Fruit fly (Drosophila melanogaster) whole organism, wandering third instar larva: ENCODE data around the gene BORCS6.
A peak's percentile ranks its signal among the peaks of the same experiment; 100 is the strongest.

Experiments
- Abd-B ChIP-seq: fragments of >200 bp; optimal IDR thresholded peaks from 2 replicates; lab custom pipeline; 2017; ENCODE audit warnings: missing biosample characterization, missing genetic modification characterization
- CG32264 ChIP-seq: fragments of 200-800 bp; sonication (Bioruptor generic); optimal IDR thresholded peaks from 2 replicates; lab custom pipeline; 2016; ENCODE audit warnings: missing biosample characterization, missing genetic modification characterization
- CG9705 ChIP-seq: fragments of 200-800 bp; sonication (Bioruptor generic); optimal IDR thresholded peaks from 2 replicates; lab custom pipeline; 2018; ENCODE audit warnings: missing biosample characterization, mild to moderate bottlenecking, missing genetic modification characterization
- CrebA ChIP-seq: fragments of 200-800 bp; sonication (Bioruptor generic); optimal IDR thresholded peaks from 2 replicates; lab custom pipeline; 2016; ENCODE audit warnings: missing biosample characterization, mild to moderate bottlenecking, missing genetic modification characterization, borderline replicate concordance
- Dfd ChIP-seq: fragments of >200 bp; optimal IDR thresholded peaks from 2 replicates; lab custom pipeline; 2017; ENCODE audit warnings: missing biosample characterization, missing genetic modification characterization
- Dif ChIP-seq: fragments of 200-275, 200-300 bp; sonication (Bioruptor generic); optimal IDR thresholded peaks from 2 replicates; lab custom pipeline; 2018; ENCODE audit warnings: missing biosample characterization, missing genetic modification characterization; ENCODE audit not compliant: partially characterized antibody
- HLH106 ChIP-seq: fragments of 200-800 bp; optimal IDR thresholded peaks from 3 replicates; lab custom pipeline; 2019; ENCODE audit warnings: missing biosample characterization, mild to moderate bottlenecking, missing genetic modification characterization, moderate library complexity
- Hnf4 ChIP-seq: fragments of 200-800 bp; sonication (Bioruptor generic); optimal IDR thresholded peaks from 2 replicates; lab custom pipeline; 2016; ENCODE audit warnings: missing biosample characterization, mild to moderate bottlenecking, missing genetic modification characterization
- Hr78 ChIP-seq: fragments of >200 bp; optimal IDR thresholded peaks from 2 replicates; lab custom pipeline; 2017; ENCODE audit warnings: missing biosample characterization, missing genetic modification characterization
- Hr83 ChIP-seq: fragments of 200-300 bp; sonication (Bioruptor generic); optimal IDR thresholded peaks from 2 replicates; lab custom pipeline; 2016; ENCODE audit warnings: missing biosample characterization, mild to moderate bottlenecking, missing genetic modification characterization, moderate library complexity; ENCODE audit not compliant: poor library complexity, severe bottlenecking
- Jra ChIP-seq: sonication (Bioruptor generic); optimal IDR thresholded peaks from 2 replicates; lab custom pipeline; 2016; ENCODE audit warnings: missing biosample characterization, missing genetic modification characterization
- Mio ChIP-seq: sonication (Bioruptor generic); optimal IDR thresholded peaks from 2 replicates; lab custom pipeline; 2016; ENCODE audit warnings: missing biosample characterization, missing genetic modification characterization
- Myc ChIP-seq: fragments of >200 bp; optimal IDR thresholded peaks from 2 replicates; lab custom pipeline; 2017
- N ChIP-seq: fragments of >200 bp; optimal IDR thresholded peaks from 2 replicates; lab custom pipeline; 2018; ENCODE audit warnings: missing biosample characterization, missing external identifiers, missing genetic modification characterization
- OdsH ChIP-seq: fragments of 200-800 bp; sonication (Bioruptor generic); optimal IDR thresholded peaks from 2 replicates; lab custom pipeline; 2016; ENCODE audit warnings: missing biosample characterization, mild to moderate bottlenecking, missing genetic modification characterization
- Sp1 ChIP-seq: fragments of 200-800 bp; sonication (Bioruptor generic); optimal IDR thresholded peaks from 3 replicates; lab custom pipeline; 2019; ENCODE audit warnings: missing biosample characterization, mild to moderate bottlenecking, missing genetic modification characterization, moderate library complexity
- Vsx2 ChIP-seq: fragments of 200-300, 225-300 bp; sonication (Bioruptor generic); optimal IDR thresholded peaks from 2 replicates; lab custom pipeline; 2018; ENCODE audit warnings: missing biosample characterization, missing genetic modification characterization; ENCODE audit not compliant: partially characterized antibody
- br ChIP-seq: fragments of 200-800 bp; sonication (Bioruptor generic); optimal IDR thresholded peaks from 2 replicates; lab custom pipeline; 2016; ENCODE audit warnings: missing biosample characterization, missing genetic modification characterization
- dl ChIP-seq, 2 experiments: fragments of 175-275, 200-275 bp in 1 of 2; fragments of 200-275 bp in 1 of 2; sonication (Bioruptor generic); optimal IDR thresholded peaks; lab custom pipeline; 2018; ENCODE audit warnings: mild to moderate bottlenecking in 2 of 2, missing biosample characterization in 2 of 2, missing genetic modification characterization in 2 of 2, moderate library complexity in 2 of 2; ENCODE audit not compliant: partially characterized antibody in 2 of 2, insufficient read depth in 1 of 2
- dmrt93B ChIP-seq: fragments of 200-800 bp; sonication (Bioruptor generic); optimal IDR thresholded peaks from 2 replicates; lab custom pipeline; 2018; ENCODE audit warnings: missing biosample characterization, mild to moderate bottlenecking, missing genetic modification characterization
- dsf ChIP-seq: sonication (Bioruptor generic); optimal IDR thresholded peaks from 2 replicates; lab custom pipeline; 2016; ENCODE audit warnings: missing biosample characterization, missing genetic modification characterization, borderline replicate concordance
- ey ChIP-seq: fragments of 200-800 bp; sonication (Bioruptor generic); optimal IDR thresholded peaks from 2 replicates; lab custom pipeline; 2016; ENCODE audit warnings: missing biosample characterization, missing genetic modification characterization
- foxo ChIP-seq, 2 experiments: fragments of 200-800 bp; sonication (Bioruptor generic); optimal IDR thresholded peaks; 2 replicates in 1 of 2; 3 replicates in 1 of 2; lab custom pipeline; 2016 to 2017; ENCODE audit warnings: missing biosample characterization in 2 of 2, missing genetic modification characterization in 2 of 2
- fru ChIP-seq: fragments of 200-800 bp; sonication (Bioruptor generic); optimal IDR thresholded peaks from 3 replicates; lab custom pipeline; 2016; ENCODE audit warnings: missing biosample characterization, mild to moderate bottlenecking, missing genetic modification characterization
- h ChIP-seq: fragments of 200-800 bp; sonication (Bioruptor generic); optimal IDR thresholded peaks from 3 replicates; lab custom pipeline; 2016; ENCODE audit warnings: missing biosample characterization, mild to moderate bottlenecking, missing genetic modification characterization
- jim ChIP-seq: fragments of 175-275, 200-325 bp; sonication (Bioruptor generic); optimal IDR thresholded peaks from 2 replicates; lab custom pipeline; 2016; ENCODE audit warnings: missing biosample characterization, mild to moderate bottlenecking, missing genetic modification characterization
- lola ChIP-seq: fragments of >200 bp; optimal IDR thresholded peaks from 2 replicates; lab custom pipeline; 2017; ENCODE audit warnings: missing biosample characterization, missing genetic modification characterization
- pan ChIP-seq: fragments of >200 bp; optimal IDR thresholded peaks from 2 replicates; lab custom pipeline; 2017
- psq ChIP-seq: fragments of 200-800 bp; sonication (Bioruptor generic); optimal IDR thresholded peaks from 3 replicates; lab custom pipeline; 2017; ENCODE audit warnings: missing biosample characterization, mild to moderate bottlenecking, missing genetic modification characterization, moderate library complexity
- rgr ChIP-seq: fragments of 200-800 bp; sonication (Bioruptor generic); optimal IDR thresholded peaks from 3 replicates; lab custom pipeline; 2016; ENCODE audit warnings: missing biosample characterization, mild to moderate bottlenecking, missing genetic modification characterization
- sv ChIP-seq: fragments of 200-800 bp; sonication (Bioruptor generic); optimal IDR thresholded peaks from 3 replicates; lab custom pipeline; 2016; ENCODE audit warnings: missing biosample characterization, missing genetic modification characterization
- tai ChIP-seq: sonication (Bioruptor generic); optimal IDR thresholded peaks from 2 replicates; lab custom pipeline; 2016; ENCODE audit warnings: missing biosample characterization, missing genetic modification characterization
- usp ChIP-seq: fragments of >200 bp; optimal IDR thresholded peaks from 2 replicates; lab custom pipeline; 2017; ENCODE audit warnings: missing biosample characterization, missing genetic modification characterization
- woc ChIP-seq: sonication (Bioruptor generic); optimal IDR thresholded peaks from 2 replicates; lab custom pipeline; 2016; ENCODE audit warnings: missing biosample characterization, mild to moderate bottlenecking, missing genetic modification characterization

The BORCS6 gene

DNA sequence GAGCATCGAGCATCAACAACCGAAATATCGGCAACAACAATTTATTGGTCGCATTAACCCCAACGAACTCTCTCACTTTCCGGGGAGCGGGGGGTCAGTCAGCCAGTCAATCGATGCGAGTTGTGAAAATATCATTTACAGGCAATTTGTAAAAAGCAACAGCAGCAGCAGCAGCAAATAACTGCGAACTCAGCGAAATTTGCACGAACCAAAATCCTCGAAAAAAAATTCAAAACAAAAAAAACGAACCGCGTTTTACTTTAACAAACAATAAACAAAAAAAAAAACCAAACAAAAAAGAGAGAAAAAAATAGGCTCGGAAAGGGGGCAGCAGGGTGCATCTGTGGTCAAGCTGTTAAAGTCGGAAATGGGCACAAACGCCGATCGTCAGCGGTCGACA is 25.0 kb upstream of the BORCS6 start:
- TF ChIP-seq Hnf4 (GFP tag; lab: Kevin White, UChicago) (no peak), lola (no peak), Abd-B (no peak), N (no peak), CG9705 (GFP tag; lab: Kevin White, UChicago) (no peak), dmrt93B (GFP tag; lab: Kevin White, UChicago) (no peak), Jra (GFP tag; lab: Kevin White, UChicago) (no peak), OdsH (no peak), Hr83 (GFP tag; lab: Kevin White, UChicago) (no peak), dsf (GFP tag; lab: Kevin White, UChicago) (no peak), rgr (GFP tag; lab: Kevin White, UChicago) (no peak), psq (no peak), sv (GFP tag; lab: Kevin White, UChicago) (no peak)

DNA sequence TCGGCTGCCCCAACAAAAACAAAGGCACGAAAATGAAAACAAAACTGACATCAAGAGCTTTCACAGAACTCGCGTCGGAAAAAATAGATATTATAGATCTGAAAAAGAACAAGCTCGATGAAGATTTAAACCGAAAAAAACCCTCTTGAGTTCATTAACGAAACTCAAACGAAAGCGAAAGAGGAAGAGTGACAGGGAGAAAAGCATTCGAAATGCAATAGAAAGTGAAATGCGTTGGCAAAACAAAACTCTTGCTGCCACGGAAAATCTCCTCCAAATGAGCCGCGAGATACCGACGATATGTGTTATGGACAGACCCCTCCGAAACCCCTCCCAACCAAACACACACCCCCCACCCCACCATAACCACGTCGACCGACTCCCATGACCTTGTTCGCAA is 24.1 kb upstream of the BORCS6 start:
- TF ChIP-seq usp (no peak), fru (GFP tag; lab: Kevin White, UChicago) (no peak), dl (GFP tag; optimal IDR thresholded peaks at IDR 0.05; lab: Kevin White, UChicago; ENCODE audit: insufficient read depth in 1 of 2, partially characterized antibody in 2 of 2) (no peak), Abd-B (no peak), Hr83 (GFP tag; lab: Kevin White, UChicago) (no peak), tai (no peak), br (GFP tag; lab: Kevin White, UChicago) (no peak), ey (GFP tag; lab: Kevin White, UChicago) (no peak), N (no peak), Dfd (no peak), HLH106 (tag; lab: Kevin White, UChicago) (no peak), lola (no peak), Mio (GFP tag; lab: Kevin White, UChicago) (no peak), OdsH (no peak), Hr78 (GFP tag; lab: Kevin White, UChicago) (no peak), Myc (lab: Kevin White, UChicago) (no peak), Hnf4 (GFP tag; lab: Kevin White, UChicago) (no peak)

DNA sequence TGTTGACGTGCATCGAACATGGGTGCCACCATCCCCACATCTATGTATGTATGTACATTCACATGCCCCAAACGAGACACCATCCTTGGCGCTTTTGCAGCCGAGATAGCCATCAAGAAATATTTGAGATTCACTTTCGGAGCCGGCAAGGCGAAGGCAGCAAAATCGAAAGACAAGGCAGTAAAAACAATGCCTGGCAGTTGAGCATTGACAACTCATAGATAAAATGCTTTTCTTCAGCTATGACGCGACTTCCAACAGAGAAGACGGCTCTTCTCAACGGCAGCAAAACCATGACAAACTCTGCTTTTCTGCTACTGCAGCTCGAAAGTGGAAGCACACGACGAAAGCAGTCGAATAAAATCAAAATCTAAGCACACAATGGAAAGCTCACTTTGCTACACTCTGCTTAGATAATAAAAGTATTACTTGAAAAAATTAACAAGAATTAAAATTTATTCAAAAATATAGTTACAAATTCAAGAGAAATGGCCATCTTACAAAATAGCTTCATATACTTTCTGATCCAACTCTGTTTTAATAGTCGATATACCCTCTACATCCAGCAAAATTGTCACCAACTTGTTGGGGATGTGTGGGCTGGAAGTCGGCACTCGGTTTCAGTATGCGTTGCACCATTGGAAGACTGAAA is 23.6 kb upstream of the BORCS6 start:
- TF ChIP-seq Dif (no peak), CG32264 (GFP tag; lab: Kevin White, UChicago) (no peak), h (GFP tag; lab: Kevin White, UChicago) (peak; percentile 35)

DNA sequence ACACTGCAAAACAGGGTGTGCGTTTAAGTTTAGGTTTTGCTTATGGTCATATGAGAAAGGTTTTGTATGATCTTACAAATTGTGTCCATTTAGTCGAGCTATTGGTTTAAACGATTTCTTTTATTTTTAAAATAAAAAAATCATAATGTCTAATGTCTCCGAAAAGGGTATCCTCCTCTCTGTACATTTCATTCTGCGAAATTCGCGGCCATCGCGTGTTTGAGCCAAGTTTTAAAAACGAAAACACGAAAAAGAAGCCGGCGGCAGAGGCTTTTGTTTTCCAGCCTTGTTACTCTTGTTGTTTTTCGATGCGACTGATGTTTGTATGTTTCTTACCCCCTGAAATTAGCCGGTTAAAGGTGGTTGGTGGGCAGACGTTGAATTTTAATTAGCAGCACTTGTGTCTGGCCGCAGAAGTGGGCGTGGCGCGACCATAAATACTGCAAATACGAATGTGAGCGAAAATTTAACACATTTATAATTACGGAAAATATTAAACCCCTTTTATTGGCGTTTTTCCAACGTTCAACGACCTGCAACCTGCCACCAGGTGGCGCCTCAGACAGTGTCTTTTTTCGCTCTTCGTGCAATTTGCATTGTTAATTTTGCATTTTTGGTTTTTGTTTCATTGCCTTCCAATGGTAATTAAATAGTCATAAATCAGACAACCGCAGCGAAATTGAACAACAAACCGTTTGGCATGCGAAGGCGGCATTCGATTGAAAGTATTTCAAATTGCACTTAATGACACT is 20.0 kb upstream of the BORCS6 start:
- TF ChIP-seq foxo (GFP tag; optimal IDR thresholded peaks at IDR 0.05; lab: Kevin White, UChicago), result peak in 1 of 2 experiments; percentile 8
- peak; percentile 17 for TF ChIP-seq fru (GFP tag; lab: Kevin White, UChicago)
- TF ChIP-seq OdsH, result no peak
- TF ChIP-seq Vsx2 (GFP tag; lab: Kevin White, UChicago), result peak; percentile 19
- no peak for TF ChIP-seq Dfd
- peak; percentile 3 for TF ChIP-seq woc (GFP tag; lab: Kevin White, UChicago)

DNA sequence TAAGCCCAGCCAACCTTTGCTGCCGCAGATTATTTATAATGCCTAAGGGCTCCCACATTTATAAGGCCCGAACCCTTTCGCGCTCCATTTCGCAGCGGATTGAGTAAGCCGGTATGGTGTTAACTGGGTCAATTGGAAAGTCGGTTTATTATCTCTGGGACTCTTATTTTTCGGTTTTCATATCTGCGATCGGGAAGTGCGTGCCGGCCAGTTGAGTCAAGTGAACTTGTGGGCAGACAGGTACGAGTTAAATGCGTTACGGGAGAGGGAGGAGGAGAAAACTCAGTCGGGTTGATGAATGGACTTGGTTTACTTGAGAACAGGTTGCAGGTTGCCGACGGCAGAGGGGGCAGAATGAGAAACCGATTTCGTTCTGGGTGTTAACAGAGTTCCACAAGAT is 16.4 kb upstream of the BORCS6 start:
- TF ChIP-seq CG9705 (GFP tag; lab: Kevin White, UChicago) (no peak), Jra (GFP tag; lab: Kevin White, UChicago) (no peak), jim (no peak), Hr78 (GFP tag; lab: Kevin White, UChicago) (no peak), Hr83 (GFP tag; lab: Kevin White, UChicago) (no peak), dsf (GFP tag; lab: Kevin White, UChicago) (no peak), Abd-B (no peak), pan (lab: Kevin White, UChicago) (no peak), Sp1 (no peak), CrebA (no peak), psq (no peak)
- TF ChIP-seq, all 38 proteins: peak for 0
